Worm (Caenorhabditis elegans) whole organism, late embryonic: ENCODE results near the gene T05C1.2.

Experiments
- C08G9.2 ChIP-seq: sonication (generic microtip); optimal IDR thresholded peaks from 2 replicates; lab custom pipeline; 2016; ENCODE audit warnings: mild to moderate bottlenecking, missing genetic modification characterization, moderate library complexity, missing compliant biosample characterization
- F13H6.1 ChIP-seq: sonication (generic microtip); optimal IDR thresholded peaks from 2 replicates; lab custom pipeline; 2016; ENCODE audit warnings: missing genetic modification characterization, missing compliant biosample characterization
- T23F11.4 ChIP-seq: fragments of 200-800 bp; sonication (Bioruptor generic); optimal IDR thresholded peaks from 2 replicates; lab custom pipeline; 2018; ENCODE audit warnings: mild to moderate bottlenecking, missing genetic modification characterization, missing compliant biosample characterization
- ama-1 ChIP-seq: fragments of 150-350 bp; optimal IDR thresholded peaks from 2 replicates; lab custom pipeline; 2014
- ceh-19 ChIP-seq: fragments of 200-800 bp; sonication (Bioruptor generic); optimal IDR thresholded peaks from 2 replicates; lab custom pipeline; 2018; ENCODE audit warnings: mild to moderate bottlenecking, missing genetic modification characterization, missing compliant biosample characterization
- ceh-2 ChIP-seq: sonication (generic microtip); optimal IDR thresholded peaks from 2 replicates; lab custom pipeline; 2016; ENCODE audit warnings: missing genotype, missing genetic modification characterization, missing compliant biosample characterization
- ceh-45 ChIP-seq: fragments of 200-800 bp; sonication (Bioruptor generic); IDR thresholded peaks from 2 replicates; pipeline ENCODE4 v1.3.6; 2022; ENCODE audit warnings: missing genetic modification reagents, missing genetic modification characterization, missing compliant biosample characterization
- ceh-9 ChIP-seq: sonication (generic microtip); optimal IDR thresholded peaks from 2 replicates; lab custom pipeline; 2016; ENCODE audit warnings: mild to moderate bottlenecking, missing genetic modification characterization, inconsistent platforms, missing compliant biosample characterization
- che-1 ChIP-seq: sonication (generic microtip); optimal IDR thresholded peaks from 2 replicates; lab custom pipeline; 2016; ENCODE audit warnings: mild to moderate bottlenecking, missing genetic modification characterization, missing compliant biosample characterization
- dve-1 ChIP-seq: sonication (generic microtip); optimal IDR thresholded peaks from 2 replicates; lab custom pipeline; 2017; ENCODE audit warnings: antibody characterized with exemption, mild to moderate bottlenecking, missing genetic modification characterization, missing compliant biosample characterization
- elt-4 ChIP-seq: sonication (generic microtip); optimal IDR thresholded peaks from 2 replicates; lab custom pipeline; 2016; ENCODE audit warnings: missing genetic modification characterization, missing compliant biosample characterization
- eyg-1 ChIP-seq: sonication (generic microtip); optimal IDR thresholded peaks from 2 replicates; lab custom pipeline; 2016; ENCODE audit warnings: missing genotype, missing genetic modification characterization, missing compliant biosample characterization
- fax-1 ChIP-seq: sonication (generic microtip); optimal IDR thresholded peaks from 2 replicates; lab custom pipeline; 2016; ENCODE audit warnings: missing genotype, missing genetic modification characterization, missing compliant biosample characterization
- fkh-6 ChIP-seq: sonication (generic microtip); optimal IDR thresholded peaks from 2 replicates; lab custom pipeline; 2016; ENCODE audit warnings: missing genetic modification characterization, missing compliant biosample characterization
- hlh-13 ChIP-seq: fragments of 200-800 bp; sonication (Bioruptor generic); optimal IDR thresholded peaks from 2 replicates; lab custom pipeline; 2018; ENCODE audit warnings: mild to moderate bottlenecking, missing genetic modification characterization, missing compliant biosample characterization
- hlh-15 ChIP-seq: sonication (generic microtip); optimal IDR thresholded peaks from 2 replicates; lab custom pipeline; 2016; ENCODE audit warnings: missing genetic modification characterization, missing compliant biosample characterization
- hlh-8 ChIP-seq: sonication (generic microtip); optimal IDR thresholded peaks from 2 replicates; lab custom pipeline; 2016; ENCODE audit warnings: missing genotype, missing genetic modification characterization, missing compliant biosample characterization
- lim-6 ChIP-seq: sonication (generic microtip); optimal IDR thresholded peaks from 2 replicates; lab custom pipeline; 2016; ENCODE audit warnings: missing genetic modification characterization, missing compliant biosample characterization
- madf-2 ChIP-seq: sonication (generic microtip); optimal IDR thresholded peaks from 2 replicates; lab custom pipeline; 2017; ENCODE audit warnings: missing genetic modification characterization, missing compliant biosample characterization
- mec-3 ChIP-seq: sonication (generic microtip); optimal IDR thresholded peaks from 2 replicates; lab custom pipeline; 2016; ENCODE audit warnings: borderline replicate concordance, missing genetic modification characterization, missing compliant biosample characterization
- nfya-1 ChIP-seq: sonication (generic microtip); optimal IDR thresholded peaks from 2 replicates; lab custom pipeline; 2017; ENCODE audit warnings: missing genetic modification characterization, mild to moderate bottlenecking, missing compliant biosample characterization, antibody characterized with exemption, moderate library complexity
- nhr-232 ChIP-seq: sonication (generic microtip); optimal IDR thresholded peaks from 2 replicates; lab custom pipeline; 2016; ENCODE audit warnings: missing genetic modification characterization, missing compliant biosample characterization
- npax-4 ChIP-seq: sonication (generic microtip); optimal IDR thresholded peaks from 2 replicates; lab custom pipeline; 2016; ENCODE audit warnings: missing genetic modification characterization, missing compliant biosample characterization
- pag-3 ChIP-seq: sonication (generic microtip); optimal IDR thresholded peaks from 2 replicates; lab custom pipeline; 2016; ENCODE audit warnings: missing compliant biosample characterization, missing genetic modification characterization, borderline replicate concordance
- pat-9 ChIP-seq: fragments of 200-800 bp; sonication (Bioruptor generic); optimal IDR thresholded peaks from 2 replicates; lab custom pipeline; 2018; ENCODE audit warnings: mild to moderate bottlenecking, missing genetic modification characterization, moderate library complexity, missing compliant biosample characterization
- pax-1 ChIP-seq: fragments of 150-350 bp; optimal IDR thresholded peaks from 2 replicates; lab custom pipeline; 2014; ENCODE audit warnings: missing biosample characterization, missing genetic modification characterization
- pqm-1 ChIP-seq: sonication (generic microtip); optimal IDR thresholded peaks from 2 replicates; lab custom pipeline; 2016; ENCODE audit warnings: missing genetic modification characterization, missing compliant biosample characterization
- pros-1 ChIP-seq: fragments of 150-350 bp; optimal IDR thresholded peaks from 2 replicates; lab custom pipeline; 2014; ENCODE audit warnings: missing biosample characterization, missing genetic modification reagents, missing genetic modification characterization
- sox-2 ChIP-seq: fragments of 200-800 bp; sonication (Bioruptor generic); IDR thresholded peaks from 2 replicates; pipeline ENCODE4 v1.3.6; 2022; ENCODE audit warnings: missing genetic modification reagents, missing genetic modification characterization, missing compliant biosample characterization
- syd-9 ChIP-seq: sonication (generic microtip); optimal IDR thresholded peaks from 2 replicates; lab custom pipeline; 2016; ENCODE audit warnings: mild to moderate bottlenecking, missing genetic modification characterization, moderate library complexity, missing compliant biosample characterization
- tbx-2 ChIP-seq: sonication (generic microtip); optimal IDR thresholded peaks from 2 replicates; lab custom pipeline; 2016; ENCODE audit warnings: missing genetic modification characterization, missing compliant biosample characterization
- tbx-7 ChIP-seq: sonication (generic microtip); optimal IDR thresholded peaks from 2 replicates; lab custom pipeline; 2016; ENCODE audit warnings: missing genotype, missing genetic modification characterization, missing compliant biosample characterization
- ttx-3 ChIP-seq: sonication (generic microtip); optimal IDR thresholded peaks from 2 replicates; lab custom pipeline; 2016; ENCODE audit warnings: missing genetic modification reagents, missing genetic modification characterization, missing compliant biosample characterization
- unc-3 ChIP-seq, 2 experiments: fragments of 200-800 bp in 1 of 2; sonication (Bioruptor generic) in 1 of 2; sonication (generic microtip) in 1 of 2; conservative IDR thresholded peaks in 1 of 2; optimal IDR thresholded peaks in 1 of 2; 2 replicates each; pipeline versions ENCODE4 v1.3.6 to Lab custom; 2016 to 2022; ENCODE audit warnings: missing compliant biosample characterization in 2 of 2, missing genetic modification characterization in 2 of 2, missing genetic modification reagents in 1 of 2
- unc-42 ChIP-seq: sonication (generic microtip); optimal IDR thresholded peaks from 2 replicates; lab custom pipeline; 2016; ENCODE audit warnings: missing genotype, missing genetic modification characterization, missing compliant biosample characterization
- unc-86 ChIP-seq: sonication (generic microtip); optimal IDR thresholded peaks from 2 replicates; lab custom pipeline; 2016; ENCODE audit warnings: missing genetic modification characterization, missing compliant biosample characterization

T05C1.2 gene

DNA sequence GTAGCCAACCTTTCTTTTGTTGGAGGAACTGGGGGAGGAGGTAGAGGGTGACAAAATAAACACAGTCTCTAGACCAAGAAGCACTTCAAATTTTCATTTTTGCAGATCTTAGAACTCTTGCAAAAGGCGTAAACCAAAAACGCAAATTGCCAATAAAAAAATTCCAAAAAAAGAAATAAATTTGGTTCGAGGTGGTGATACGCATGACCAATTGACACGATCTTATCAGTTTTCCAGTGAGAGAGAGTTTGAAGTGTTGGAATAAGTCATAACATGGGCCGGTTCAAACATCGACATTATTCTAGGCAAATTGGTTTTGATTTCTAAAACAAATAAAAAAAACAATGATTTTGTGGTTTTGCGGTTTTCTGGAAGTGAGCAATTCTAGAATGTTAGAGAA lies 13.9 kb upstream of the T05C1.2 start:
- no peak for TF ChIP-seq elt-4 (tag; lab: Kevin White, UChicago)
- TF ChIP-seq hlh-8 (tag; lab: Kevin White, UChicago), result no peak
- no peak for TF ChIP-seq sox-2 (GFP tag; lab: Robert Waterston, UW)
- no peak for TF ChIP-seq unc-3 (GFP tag; conservative IDR thresholded peaks at IDR 0.05; lab: Robert Waterston, UW)
- TF ChIP-seq unc-3 (tag; optimal IDR thresholded peaks at IDR 0.05; lab: Kevin White, UChicago), result no peak
- TF ChIP-seq ceh-45 (GFP tag; lab: Robert Waterston, UW), result no peak
- no peak for TF ChIP-seq tbx-7 (tag; lab: Kevin White, UChicago)
- no peak for TF ChIP-seq che-1
- TF ChIP-seq lim-6 (tag; lab: Kevin White, UChicago), result no peak
- no peak for TF ChIP-seq ceh-9 (tag; lab: Kevin White, UChicago)
- no peak for TF ChIP-seq pros-1
- no peak for TF ChIP-seq ceh-2 (tag; lab: Kevin White, UChicago)
- TF ChIP-seq ama-1, result no peak
- TF ChIP-seq T23F11.4 (GFP tag; lab: Kevin White, UChicago), result no peak
- no peak for TF ChIP-seq fkh-6
- TF ChIP-seq npax-4 (tag; lab: Kevin White, UChicago), result no peak
- TF ChIP-seq eyg-1 (tag; lab: Kevin White, UChicago), result no peak
- TF ChIP-seq syd-9 (tag; lab: Kevin White, UChicago), result no peak
- no peak for TF ChIP-seq hlh-15 (tag; lab: Kevin White, UChicago)
- TF ChIP-seq hlh-13, result no peak
- no peak for TF ChIP-seq unc-86 (tag; lab: Kevin White, UChicago)

DNA sequence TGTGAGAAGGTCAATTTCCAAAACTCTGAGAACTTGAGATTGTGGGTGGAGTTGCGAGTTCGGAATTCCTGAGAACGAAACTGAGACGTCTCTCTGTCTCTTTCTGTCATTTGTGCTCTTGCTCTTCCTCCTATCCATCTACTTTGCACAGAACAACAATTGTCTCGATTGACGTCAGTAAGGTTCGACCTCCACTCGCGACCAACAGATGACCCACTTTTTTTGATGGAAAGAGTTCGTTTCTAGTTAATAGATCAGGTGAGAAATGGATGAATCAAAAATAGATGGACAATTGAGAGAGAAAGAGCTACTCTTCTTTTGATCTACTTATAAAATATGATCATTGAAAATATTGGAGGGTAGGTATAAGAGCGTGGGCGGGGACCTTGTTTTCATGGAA lies 12.6 kb upstream of the T05C1.2 start:
- TF ChIP-seq C08G9.2 (tag; lab: Kevin White, UChicago) (no peak), ttx-3 (tag; lab: Kevin White, UChicago) (no peak), hlh-13 (no peak), nhr-232 (tag; lab: Kevin White, UChicago) (no peak), syd-9 (tag; lab: Kevin White, UChicago) (no peak), madf-2 (tag; lab: Kevin White, UChicago) (no peak), pag-3 (tag; lab: Kevin White, UChicago) (no peak), nfya-1 (no peak), fkh-6 (no peak), unc-86 (tag; lab: Kevin White, UChicago) (no peak), mec-3 (no peak), dve-1 (tag; lab: Kevin White, UChicago) (no peak), pat-9 (tag; lab: Kevin White, UChicago) (no peak), pqm-1 (no peak), ceh-19 (GFP tag; lab: Kevin White, UChicago) (no peak), tbx-7 (tag; lab: Kevin White, UChicago) (no peak), fax-1 (tag; lab: Kevin White, UChicago) (no peak)

DNA sequence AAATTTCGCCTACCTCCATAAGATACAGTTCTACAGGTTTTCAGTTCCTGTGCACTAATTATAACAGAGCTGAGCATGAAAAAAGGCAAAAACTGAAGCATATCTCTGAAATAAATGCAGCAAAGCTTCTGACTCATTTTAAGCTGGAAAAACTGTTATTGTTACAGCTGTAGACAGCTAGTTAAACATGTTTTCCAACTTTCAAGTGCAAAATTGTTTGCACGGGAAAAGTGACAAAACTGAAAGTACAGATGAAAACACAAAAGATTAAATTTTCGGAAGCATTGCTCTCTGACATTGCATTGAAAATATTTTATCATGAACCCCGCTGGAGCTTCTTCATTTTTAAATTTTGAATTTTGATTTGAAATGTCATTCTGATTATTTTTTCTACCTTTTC lies 8.8 kb upstream of the T05C1.2 start, which contains the start of gene T05C1.5:
TSS of gene T05C1.5 (minus strand) at position 101 of the 400 bp plus-strand sequence.
- no peak for TF ChIP-seq ceh-2 (tag; lab: Kevin White, UChicago)
- no peak for TF ChIP-seq tbx-2
- TF ChIP-seq ceh-9 (tag; lab: Kevin White, UChicago), result no peak
- no peak for TF ChIP-seq pax-1 (tag; lab: Kevin White, UChicago)
- TF ChIP-seq unc-42 (tag; lab: Kevin White, UChicago), result no peak
- no peak for TF ChIP-seq F13H6.1 (tag; lab: Kevin White, UChicago)
- TF ChIP-seq, all 69 proteins: peak for 0

DNA sequence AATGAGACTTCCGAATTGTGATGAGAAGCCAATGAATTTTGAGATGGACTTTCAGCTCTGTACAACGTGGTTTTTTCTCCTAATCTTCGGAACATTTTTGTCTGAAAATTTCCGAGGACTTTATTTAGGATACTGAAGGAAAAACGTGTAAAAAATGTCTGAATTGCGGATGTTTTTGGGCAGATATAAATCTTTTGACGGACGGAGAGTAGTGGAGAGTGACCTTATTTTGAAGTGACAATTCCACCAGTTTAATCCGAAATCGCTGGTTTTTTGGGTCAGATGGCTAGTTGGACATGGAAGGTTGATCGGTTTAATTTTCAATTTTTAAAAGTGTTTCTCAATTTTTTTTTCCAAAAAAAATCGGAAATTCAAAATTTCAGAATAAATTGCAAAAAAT lies 7.4 kb upstream of the T05C1.2 start, which contains the start of gene T05C1.3:
TSS of gene T05C1.3 (minus strand) at position 101 of the 400 bp plus-strand sequence.
- no peak for TF ChIP-seq ceh-9 (tag; lab: Kevin White, UChicago)
- TF ChIP-seq ceh-45 (GFP tag; lab: Robert Waterston, UW), result no peak
